Worm (Caenorhabditis elegans): ENCODE measurements around the gene srj-15.

The srj-15 gene

ce11 chrV:1964806-1965205 is at the start of gene srj-15:
Gene srj-15 (minus strand): TSS chrV:1964906.
- TF ChIP-seq dpl-1 (GFP tag; optimal IDR thresholded peaks at IDR 0.05) (no peak), nhr-76 (tag; optimal IDR thresholded peaks at IDR 0.05) (no peak), aly-2 (tag; optimal IDR thresholded peaks at IDR 0.05) (no peak), lin-14 (GFP tag; optimal IDR thresholded peaks at IDR 0.05) (no peak), hpl-2 (GFP tag; optimal IDR thresholded peaks at IDR 0.05) (no peak), efl-1 (optimal IDR thresholded peaks at IDR 0.05) (no peak), efl-1 (GFP tag; optimal IDR thresholded peaks at IDR 0.05 in 1 of 2) (no peak), nhr-84 (tag; optimal IDR thresholded peaks at IDR 0.05) (no peak), pqm-1 (tag; optimal IDR thresholded peaks at IDR 0.05) (no peak), lin-39 (tag; optimal IDR thresholded peaks at IDR 0.05) (no peak), F16B12.6 (tag; optimal IDR thresholded peaks at IDR 0.05) (no peak), unc-86 (tag; optimal IDR thresholded peaks at IDR 0.05) (no peak), mef-2 (tag; optimal IDR thresholded peaks at IDR 0.05) (no peak), swsn-7 (tag; optimal IDR thresholded peaks at IDR 0.05) (no peak), tlp-1 (tag; optimal IDR thresholded peaks at IDR 0.05) (no peak), lin-35 (GFP tag; optimal IDR thresholded peaks at IDR 0.05) (no peak), Y116A8C.19 (tag; optimal IDR thresholded peaks at IDR 0.05; ENCODE audit: borderline replicate concordance) (no peak), ceh-63 (GFP tag; optimal IDR thresholded peaks at IDR 0.05) (no peak)

DNA sequence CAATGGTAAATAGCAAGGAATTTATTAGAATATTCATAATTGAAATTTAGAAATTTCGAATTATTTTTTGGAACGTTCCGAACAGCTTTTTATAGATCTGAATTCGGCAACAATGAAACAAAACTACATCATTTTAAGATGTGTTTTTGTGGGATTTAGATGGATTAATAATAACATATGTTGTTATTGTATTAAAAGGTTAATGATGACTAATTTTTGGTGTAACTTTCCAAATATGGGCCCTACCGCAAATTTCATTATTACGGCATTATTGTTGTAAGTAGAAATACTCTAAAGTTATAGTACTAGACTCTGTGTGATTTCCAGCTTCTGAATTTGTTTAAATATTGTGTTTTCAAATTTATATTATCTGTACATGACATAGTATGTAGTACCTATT is 49.1 kb upstream of the srj-15 start, which contains the start of gene F59A7.11:
TSS of gene F59A7.11 (minus strand) at position 101 of the 400 bp plus-strand sequence.
- TF ChIP-seq unc-62 (GFP tag; optimal IDR thresholded peaks at IDR 0.05) (no peak), snpc-4 (tag; optimal IDR thresholded peaks at IDR 0.05) (no peak)

ce11 chrV:2011777-2012176 is 47.1 kb upstream of the srj-15 start, which contains the start of gene F59A7.7:
Gene F59A7.7 (plus strand): TSS chrV:2012077.
- TF ChIP-seq zag-1 (tag; optimal IDR thresholded peaks at IDR 0.05), result no peak
- no peak for TF ChIP-seq unc-30 (tag; optimal IDR thresholded peaks at IDR 0.05)
- no peak for TF ChIP-seq unc-98 (GFP tag; IDR thresholded peaks at IDR 0.05)
- no peak for TF ChIP-seq unc-130 (tag; optimal IDR thresholded peaks at IDR 0.05)
- TF ChIP-seq pax-3 (tag; optimal IDR thresholded peaks at IDR 0.05), result no peak
- TF ChIP-seq snpc-4 (tag; optimal IDR thresholded peaks at IDR 0.05), result no peak
- no peak for TF ChIP-seq nhr-71 (tag; optimal IDR thresholded peaks at IDR 0.05)
- no peak for TF ChIP-seq nhr-28 (tag; optimal IDR thresholded peaks at IDR 0.05)
- no peak for TF ChIP-seq hpl-2 (GFP tag; optimal IDR thresholded peaks at IDR 0.05)

ce11 chrV:2008412-2008811 is 43.7 kb upstream of the srj-15 start:
- peak; percentile 70 for TF ChIP-seq nhr-90 (tag; optimal IDR thresholded peaks at IDR 0.05; ENCODE audit: poor library complexity)
- peak; percentile 15 to 63 (median 51) for TF ChIP-seq dpl-1 (GFP tag; optimal IDR thresholded peaks at IDR 0.05)
- TF ChIP-seq lir-3 (tag; optimal IDR thresholded peaks at IDR 0.05; ENCODE audit: poor library complexity), result no peak
- TF ChIP-seq snpc-4 (tag; optimal IDR thresholded peaks at IDR 0.05), result no peak
- TF ChIP-seq nhr-77 (tag; optimal IDR thresholded peaks at IDR 0.05), result peak; percentile 33
- no peak for TF ChIP-seq irx-1 (tag; optimal IDR thresholded peaks at IDR 0.05)
- peak; percentile 77 for TF ChIP-seq rnt-1 (tag; optimal IDR thresholded peaks at IDR 0.05)
- no peak for TF ChIP-seq egl-27 (tag; optimal IDR thresholded peaks at IDR 0.05)
- no peak for TF ChIP-seq efl-3 (GFP tag; optimal IDR thresholded peaks at IDR 0.05)
- peak; percentile 41 for TF ChIP-seq lin-13 (GFP tag; optimal IDR thresholded peaks at IDR 0.05)
- no peak for TF ChIP-seq ztf-4 (tag; optimal IDR thresholded peaks at IDR 0.05)
- TF ChIP-seq swsn-7 (tag; optimal IDR thresholded peaks at IDR 0.05), result peak; percentile 20
- peak; percentile 83 to 87 for TF ChIP-seq efl-1 (optimal IDR thresholded peaks at IDR 0.05)
- TF ChIP-seq efl-1 (GFP tag; optimal IDR thresholded peaks at IDR 0.05 in 1 of 2), result peak; percentile 38 to 95
- no peak for TF ChIP-seq sptf-1 (tag; optimal IDR thresholded peaks at IDR 0.05)
- TF ChIP-seq hlh-17 (GFP tag; optimal IDR thresholded peaks at IDR 0.05; ENCODE audit: borderline replicate concordance), result no peak
- TF ChIP-seq C04F5.9 (tag; optimal IDR thresholded peaks at IDR 0.05), result peak; percentile 31
- TF ChIP-seq Y116A8C.19 (tag; optimal IDR thresholded peaks at IDR 0.05; ENCODE audit: borderline replicate concordance), result no peak
- TF ChIP-seq mef-2 (tag; optimal IDR thresholded peaks at IDR 0.05), result no peak
- no peak for TF ChIP-seq ztf-11 (tag; optimal IDR thresholded peaks at IDR 0.05)
- no peak for TF ChIP-seq unc-62 (GFP tag; optimal IDR thresholded peaks at IDR 0.05)
- peak; percentile 13 for TF ChIP-seq xbp-1 (tag; optimal IDR thresholded peaks at IDR 0.05)
- TF ChIP-seq mep-1 (tag; optimal IDR thresholded peaks at IDR 0.05), result no peak
- peak in 1 of 6 experiments; percentile 16 for TF ChIP-seq elt-3 (tag; optimal IDR thresholded peaks at IDR 0.05)
- TF ChIP-seq blmp-1 (tag; optimal IDR thresholded peaks at IDR 0.05), result no peak
- TF ChIP-seq pax-3 (tag; optimal IDR thresholded peaks at IDR 0.05), result no peak
- peak; percentile 79 for TF ChIP-seq nhr-71 (tag; optimal IDR thresholded peaks at IDR 0.05)
- TF ChIP-seq nhr-19 (GFP tag; conservative IDR thresholded peaks at IDR 0.05), result peak; percentile 83
- no peak for TF ChIP-seq hlh-4 (tag; optimal IDR thresholded peaks at IDR 0.05)
- peak; percentile 19 to 78 for TF ChIP-seq lin-35 (GFP tag; optimal IDR thresholded peaks at IDR 0.05)
- no peak for TF ChIP-seq aly-2 (tag; optimal IDR thresholded peaks at IDR 0.05)
- TF ChIP-seq zag-1 (tag; optimal IDR thresholded peaks at IDR 0.05), result no peak

Data from whole organism, L1 larva.